Worm (Caenorhabditis elegans) whole organism, L4 larva: ENCODE results near the gene nhr-39.

Experiments
- F26F4.8 ChIP-seq: fragments of 200-800 bp; sonication (Bioruptor generic); conservative IDR thresholded peaks from 2 replicates; pipeline ENCODE4 v1.3.6; 2022; ENCODE audit warnings: missing genetic modification characterization, missing compliant biosample characterization
- F37D6.2 ChIP-seq: sonication (generic microtip); optimal IDR thresholded peaks from 2 replicates; lab custom pipeline; 2016; ENCODE audit warnings: mild to moderate bottlenecking, missing genetic modification characterization, missing compliant biosample characterization
- T20F7.1 ChIP-seq: fragments of 200-800 bp; sonication (Bioruptor generic); optimal IDR thresholded peaks from 2 replicates; lab custom pipeline; 2018; ENCODE audit warnings: mild to moderate bottlenecking, missing genetic modification characterization, missing compliant biosample characterization
- T26A8.4 ChIP-seq: fragments of 200-800 bp; sonication (Bioruptor generic); IDR thresholded peaks from 2 replicates; pipeline ENCODE4 v1.3.6; 2022; ENCODE audit warnings: missing genetic modification characterization, missing compliant biosample characterization
- Y105C5A.15 ChIP-seq: fragments of 200-800 bp; sonication (Bioruptor generic); IDR thresholded peaks from 2 replicates; pipeline ENCODE4 v1.3.6; 2022; ENCODE audit warnings: missing genetic modification characterization, missing compliant biosample characterization
- Y48G9A.11 ChIP-seq: fragments of 200-800 bp; sonication (Bioruptor generic); IDR thresholded peaks from 2 replicates; pipeline ENCODE4 v1.3.6; 2022; ENCODE audit warnings: missing genetic modification reagents, missing genetic modification characterization, missing compliant biosample characterization
- Y75B8A.6 ChIP-seq: fragments of 200-800 bp; sonication (Bioruptor generic); IDR thresholded peaks from 2 replicates; pipeline ENCODE4 v1.3.6; 2022; ENCODE audit warnings: missing genetic modification reagents, missing genetic modification characterization, missing compliant biosample characterization
- attf-4 ChIP-seq: sonication (generic microtip); optimal IDR thresholded peaks from 3 replicates; lab custom pipeline; 2017; ENCODE audit warnings: missing biosample characterization, missing genetic modification characterization
- cey-2 ChIP-seq: sonication (generic microtip); optimal IDR thresholded peaks from 3 replicates; lab custom pipeline; 2017; ENCODE audit warnings: missing genetic modification characterization, mild to moderate bottlenecking, missing compliant biosample characterization, antibody characterized with exemption, borderline replicate concordance; ENCODE audit not compliant: insufficient read depth
- ctbp-1 ChIP-seq: fragments of 200-800 bp; sonication (Bioruptor generic); IDR thresholded peaks from 2 replicates; pipeline ENCODE4 v1.3.6; 2022; ENCODE audit warnings: missing genetic modification reagents, missing genetic modification characterization, missing compliant biosample characterization
- daf-16 ChIP-seq, 3 experiments: sonication (generic microtip); optimal IDR thresholded peaks; 2 replicates each; lab custom pipeline; 2016 to 2017; ENCODE audit warnings: missing genetic modification characterization in 3 of 3, missing genetic modification reagents in 3 of 3, mild to moderate bottlenecking in 2 of 3, missing compliant biosample characterization in 2 of 3, missing biosample characterization in 1 of 3, moderate library complexity in 1 of 3
- duxl-1 ChIP-seq: sonication (generic microtip); optimal IDR thresholded peaks from 2 replicates; lab custom pipeline; 2016; ENCODE audit warnings: mild to moderate bottlenecking, missing genetic modification characterization, moderate library complexity, missing compliant biosample characterization; ENCODE audit not compliant: poor library complexity
- dve-1 ChIP-seq: sonication (generic microtip); optimal IDR thresholded peaks from 2 replicates; lab custom pipeline; 2017; ENCODE audit warnings: antibody characterized with exemption, mild to moderate bottlenecking, missing genetic modification characterization, missing compliant biosample characterization; ENCODE audit not compliant: insufficient read depth
- egl-43 ChIP-seq: fragments of 200-800 bp; sonication (Bioruptor generic); IDR thresholded peaks from 2 replicates; pipeline ENCODE4 v1.3.6; 2022; ENCODE audit warnings: missing genetic modification reagents, missing genetic modification characterization, missing compliant biosample characterization
- fos-1 ChIP-seq: fragments of 150-350 bp; optimal IDR thresholded peaks from 2 replicates; lab custom pipeline; 2014; ENCODE audit warnings: missing biosample characterization, missing genetic modification characterization
- gei-8 ChIP-seq: fragments of 200-800 bp; sonication (Bioruptor generic); optimal IDR thresholded peaks from 2 replicates; lab custom pipeline; 2018; ENCODE audit warnings: mild to moderate bottlenecking, missing genetic modification characterization, missing compliant biosample characterization
- hlh-11 ChIP-seq: fragments of 200-800 bp; sonication (Bioruptor generic); optimal IDR thresholded peaks from 2 replicates; lab custom pipeline; 2018; ENCODE audit warnings: mild to moderate bottlenecking, missing genetic modification characterization, missing compliant biosample characterization
- hlh-30 ChIP-seq: sonication (generic microtip); optimal IDR thresholded peaks from 2 replicates; lab custom pipeline; 2017; ENCODE audit warnings: antibody characterized with exemption, mild to moderate bottlenecking, missing genetic modification characterization, missing compliant biosample characterization; ENCODE audit not compliant: insufficient read depth
- lin-13 ChIP-seq: fragments of 150-350 bp; optimal IDR thresholded peaks from 2 replicates; lab custom pipeline; 2014; ENCODE audit warnings: missing biosample characterization, missing genetic modification reagents, missing genetic modification characterization
- lin-38 ChIP-seq: fragments of 200-800 bp; sonication (Bioruptor generic); IDR thresholded peaks from 2 replicates; pipeline ENCODE4 v1.3.6; 2022; ENCODE audit warnings: missing genetic modification reagents, missing genetic modification characterization, missing compliant biosample characterization
- madf-5 ChIP-seq, 2 experiments: fragments of 200-800 bp; sonication (Bioruptor generic); IDR thresholded peaks; 2 replicates each; pipeline ENCODE4 v1.3.6; 2022; ENCODE audit warnings: missing compliant biosample characterization in 2 of 2, missing genetic modification characterization in 2 of 2
- madf-9 ChIP-seq: fragments of 200-800 bp; sonication (Bioruptor generic); conservative IDR thresholded peaks from 2 replicates; pipeline ENCODE4 v1.3.6; 2022; ENCODE audit warnings: missing genetic modification reagents, missing genetic modification characterization, missing compliant biosample characterization
- mdl-1 ChIP-seq, 2 experiments: fragments of 150-350 bp in 1 of 2; sonication (generic microtip) in 1 of 2; optimal IDR thresholded peaks; 2 replicates each; lab custom pipeline; 2014 to 2017; ENCODE audit warnings: missing biosample characterization in 2 of 2, missing genetic modification characterization in 2 of 2
- mep-1 ChIP-seq: fragments of 150-350 bp; sonication (generic microtip); optimal IDR thresholded peaks from 3 replicates; lab custom pipeline; 2014; ENCODE audit warnings: missing biosample characterization, missing genetic modification characterization
- mes-2 ChIP-seq: sonication (generic microtip); optimal IDR thresholded peaks from 2 replicates; lab custom pipeline; 2016; ENCODE audit warnings: missing genotype, mild to moderate bottlenecking, missing genetic modification characterization, missing compliant biosample characterization; ENCODE audit not compliant: poor library complexity, severe bottlenecking
- mxl-2 ChIP-seq: fragments of 200-800 bp; sonication (Bioruptor generic); conservative IDR thresholded peaks from 2 replicates; pipeline ENCODE4 v1.3.6; 2022; ENCODE audit warnings: missing genetic modification reagents, missing genetic modification characterization, missing compliant biosample characterization
- mxl-3 ChIP-seq: fragments of 200-800 bp; sonication (Bioruptor generic); optimal IDR thresholded peaks from 2 replicates; lab custom pipeline; 2018; ENCODE audit warnings: mild to moderate bottlenecking, missing genetic modification characterization, missing compliant biosample characterization
- nhr-102 ChIP-seq: sonication (generic microtip); optimal IDR thresholded peaks from 2 replicates; lab custom pipeline; 2016; ENCODE audit warnings: mild to moderate bottlenecking, missing genetic modification characterization, moderate library complexity, missing compliant biosample characterization
- nhr-237 ChIP-seq: sonication (generic microtip); optimal IDR thresholded peaks from 2 replicates; lab custom pipeline; 2017; ENCODE audit warnings: missing biosample characterization, missing genetic modification characterization
- nhr-28 ChIP-seq: fragments of 150-350 bp; optimal IDR thresholded peaks from 2 replicates; lab custom pipeline; 2014; ENCODE audit warnings: missing biosample characterization, missing genetic modification characterization
- nhr-42 ChIP-seq: fragments of 200-800 bp; sonication (Bioruptor generic); IDR thresholded peaks from 2 replicates; pipeline ENCODE4 v1.3.6; 2022; ENCODE audit warnings: missing genetic modification characterization, missing compliant biosample characterization
- nhr-76 ChIP-seq: fragments of 150-350 bp; optimal IDR thresholded peaks from 2 replicates; lab custom pipeline; 2014; ENCODE audit warnings: missing biosample characterization, missing genetic modification characterization
- nhr-77 ChIP-seq: fragments of 150-350 bp; optimal IDR thresholded peaks from 2 replicates; lab custom pipeline; 2014; ENCODE audit warnings: missing biosample characterization, missing genetic modification characterization
- php-3 ChIP-seq: fragments of 200-800 bp; sonication (Bioruptor generic); IDR thresholded peaks from 2 replicates; pipeline ENCODE4 v1.3.6; 2022; ENCODE audit warnings: missing genetic modification reagents, missing genetic modification characterization, missing compliant biosample characterization
- rbr-2 ChIP-seq: sonication (generic microtip); optimal IDR thresholded peaks from 2 replicates; lab custom pipeline; 2016; ENCODE audit warnings: missing genotype, missing genetic modification characterization, missing compliant biosample characterization
- saeg-2 ChIP-seq: fragments of 200-800 bp; sonication (Bioruptor generic); IDR thresholded peaks from 2 replicates; pipeline ENCODE4 v1.3.6; 2022; ENCODE audit warnings: missing genetic modification reagents, missing genetic modification characterization, missing compliant biosample characterization
- sdz-12 ChIP-seq: fragments of 200-800 bp; sonication (Bioruptor generic); optimal IDR thresholded peaks from 2 replicates; lab custom pipeline; 2018; ENCODE audit warnings: mild to moderate bottlenecking, missing genetic modification characterization, missing compliant biosample characterization
- set-16 ChIP-seq: fragments of 200-800 bp; sonication (Bioruptor generic); IDR thresholded peaks from 2 replicates; pipeline ENCODE4 v1.3.6; 2022; ENCODE audit warnings: missing genetic modification reagents, missing genetic modification characterization, missing compliant biosample characterization
- snpc-4 ChIP-seq: fragments of 150-350 bp; optimal IDR thresholded peaks from 2 replicates; lab custom pipeline; 2014; ENCODE audit warnings: missing biosample characterization, missing genetic modification characterization
- spr-3 ChIP-seq: fragments of 200-800 bp; sonication (Bioruptor generic); optimal IDR thresholded peaks from 2 replicates; lab custom pipeline; 2018; ENCODE audit warnings: mild to moderate bottlenecking, missing genetic modification characterization, missing compliant biosample characterization
- unc-130 ChIP-seq: sonication (generic microtip); optimal IDR thresholded peaks from 2 replicates; lab custom pipeline; 2016; ENCODE audit warnings: missing genetic modification reagents, missing genetic modification characterization, missing compliant biosample characterization
- zfp-2 ChIP-seq: sonication (generic microtip); optimal IDR thresholded peaks from 2 replicates; lab custom pipeline; 2016; ENCODE audit warnings: mild to moderate bottlenecking, missing genetic modification characterization, missing compliant biosample characterization
- zfp-3 ChIP-seq: fragments of 200-800 bp; sonication (Bioruptor generic); conservative IDR thresholded peaks from 2 replicates; pipeline ENCODE4 v1.3.6; 2022; ENCODE audit warnings: missing genetic modification reagents, missing genetic modification characterization, missing compliant biosample characterization
- ztf-7 ChIP-seq: fragments of 150-350 bp; optimal IDR thresholded peaks from 2 replicates; lab custom pipeline; 2014; ENCODE audit warnings: missing biosample characterization, missing genetic modification characterization

The nhr-39 gene

DNA sequence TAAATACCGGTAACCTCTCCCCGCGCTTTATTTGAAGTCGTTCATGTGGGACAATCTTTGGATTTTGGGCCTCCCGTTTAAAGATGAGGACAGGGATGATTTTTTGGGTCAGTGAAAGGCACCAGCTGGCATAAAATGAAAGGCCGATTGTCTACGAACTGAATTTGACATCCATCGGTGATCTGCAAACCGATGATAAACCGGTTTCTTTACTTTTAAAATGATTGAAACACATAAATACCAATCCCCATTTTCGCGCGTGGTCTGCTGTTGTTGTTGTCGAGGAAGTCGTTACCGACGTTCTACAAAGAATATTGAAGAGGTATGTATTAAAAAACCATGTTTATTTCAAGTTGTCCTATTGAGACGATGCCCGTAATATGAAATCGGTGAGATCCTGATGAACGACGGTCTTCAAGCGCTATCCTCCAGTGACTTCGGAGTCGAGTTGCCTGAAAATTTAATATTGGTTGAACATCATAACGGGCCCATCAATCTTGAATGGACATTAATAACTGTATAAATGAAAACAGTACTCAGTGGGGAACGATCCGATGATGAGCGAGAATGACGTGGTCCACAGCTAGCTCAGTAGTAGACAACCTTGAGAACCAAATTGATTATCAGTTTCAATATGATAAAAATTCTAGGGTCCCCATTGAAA, 40.0 kb downstream of the nhr-39 start (continued):
- TF ChIP-seq gei-8 (no peak), hlh-30 (tag; lab: Kevin White, UChicago) (no peak), rbr-2 (tag; lab: Kevin White, UChicago) (no peak), cey-2 (no peak), set-16 (GFP tag; lab: Robert Waterston, UW) (no peak)

ce11 chrV:9343629-9344624, 40.8 kb downstream of the nhr-39 start, which contains the start of gene tos-1:
TSS of gene tos-1 (minus strand) at chrV:9344203.
- peak; percentile 77; the same call in 1 of the 2 replicates for TF ChIP-seq mxl-2 (GFP tag; lab: Robert Waterston, UW)
- TF ChIP-seq gei-8, result peak; percentile 95
- peak; percentile 97 for TF ChIP-seq T20F7.1
- peak; percentile 95 for TF ChIP-seq saeg-2 (GFP tag; lab: Robert Waterston, UW)
- peak; percentile 68 for TF ChIP-seq duxl-1
- peak; percentile 51 for TF ChIP-seq sdz-12 (GFP tag; lab: Kevin White, UChicago)
- no peak for TF ChIP-seq Y105C5A.15 (GFP tag; lab: Robert Waterston, UW)
- peak; percentile 97 for TF ChIP-seq nhr-28 (tag; lab: Kevin White, UChicago)
- TF ChIP-seq cey-2, result peak; percentile 43
- TF ChIP-seq unc-130 (GFP tag; lab: Kevin White, UChicago), result peak; percentile 58
- TF ChIP-seq attf-4 (tag; lab: Kevin White, UChicago), result no peak
- no peak for TF ChIP-seq fos-1 (tag; lab: Kevin White, UChicago)
- TF ChIP-seq ztf-7 (tag; lab: Kevin White, UChicago), result peak; percentile 80
- peak; percentile 100 for TF ChIP-seq hlh-11 (tag; lab: Kevin White, UChicago)
- peak; percentile 95 for TF ChIP-seq mxl-3 (GFP tag; lab: Kevin White, UChicago)
- TF ChIP-seq lin-13 (GFP tag; lab: Kevin White, UChicago), result peak; percentile 91
- no peak for TF ChIP-seq F26F4.8 (GFP tag; lab: Robert Waterston, UW)
- peak; percentile 94 for TF ChIP-seq php-3
- peak; percentile 98 for TF ChIP-seq madf-9 (GFP tag; lab: Robert Waterston, UW)
- peak; percentile 84 for TF ChIP-seq lin-38 (GFP tag; lab: Robert Waterston, UW)
- TF ChIP-seq ctbp-1 (GFP tag; lab: Robert Waterston, UW), result peak; percentile 97
- peak; percentile 98 for TF ChIP-seq zfp-3 (GFP tag; lab: Robert Waterston, UW)
- no peak for TF ChIP-seq egl-43 (GFP tag; lab: Robert Waterston, UW)
- TF ChIP-seq F37D6.2 (tag; lab: Kevin White, UChicago), result peak; percentile 95
- TF ChIP-seq zfp-2 (tag; lab: Kevin White, UChicago), result peak; percentile 88
- peak; percentile 33 for TF ChIP-seq snpc-4 (tag; lab: Kevin White, UChicago)
- peak; percentile 78 for TF ChIP-seq mes-2
- TF ChIP-seq mep-1 (tag; lab: Kevin White, UChicago), result peak; percentile 98
- TF ChIP-seq T26A8.4, result peak; percentile 96
- peak; percentile 95 for TF ChIP-seq dve-1 (tag; lab: Kevin White, UChicago)
- peak; percentile 71 for TF ChIP-seq nhr-237 (tag; lab: Kevin White, UChicago)
- peak; percentile 96 for TF ChIP-seq nhr-77 (tag; lab: Kevin White, UChicago)
- peak; percentile 96 for TF ChIP-seq nhr-42 (GFP tag; lab: Robert Waterston, UW)
- peak; percentile 48 to 90; a peak in 1 of 4 replicates for TF ChIP-seq madf-5 (GFP tag; IDR thresholded peaks at IDR 0.05; lab: Robert Waterston, UW)
- peak; percentile 65 for TF ChIP-seq nhr-76 (tag; lab: Kevin White, UChicago)
- TF ChIP-seq spr-3 (GFP tag; lab: Kevin White, UChicago), result peak; percentile 85
- peak; percentile 68 to 95 for TF ChIP-seq daf-16 (GFP tag; optimal IDR thresholded peaks at IDR 0.05; lab: Kevin White, UChicago)
- TF ChIP-seq daf-16 (tag; optimal IDR thresholded peaks at IDR 0.05; lab: Kevin White, UChicago), result peak; percentile 74
- peak; percentile 93 for TF ChIP-seq Y48G9A.11 (GFP tag; lab: Robert Waterston, UW)
- peak; percentile 99 for TF ChIP-seq mdl-1 (tag; optimal IDR thresholded peaks at IDR 0.05; lab: Kevin White, UChicago)
- TF ChIP-seq Y75B8A.6 (GFP tag; lab: Robert Waterston, UW), result peak; percentile 84
- peak; percentile 97 for TF ChIP-seq nhr-102
